Worm (Caenorhabditis elegans): Measurements from ENCODE around the gene famk-1.

famk-1 gene

DNA sequence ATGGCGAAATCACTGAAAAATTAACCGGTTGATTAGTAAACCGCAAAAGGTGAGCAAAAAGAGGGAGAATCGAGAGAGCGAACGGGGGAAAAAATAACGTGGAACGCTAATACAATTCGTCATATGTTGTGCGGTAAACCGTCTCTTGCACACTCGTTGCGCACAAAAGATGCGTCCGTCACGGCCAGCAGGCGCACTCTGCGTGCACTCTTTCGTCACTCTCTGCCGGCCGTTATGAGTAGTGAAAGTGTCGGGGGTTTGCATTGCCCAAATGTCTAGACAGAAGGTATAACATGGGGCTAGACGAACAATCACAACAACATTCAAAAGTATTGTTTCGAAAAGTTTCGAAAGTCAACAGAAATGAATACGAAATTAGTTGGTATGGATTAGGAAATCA is 31.6 kb downstream of the famk-1 start, which contains the start of gene pkhm-2 (continued):
- TF ChIP-seq mab-9 (GFP tag; IDR thresholded peaks at IDR 0.05) (peak; percentile 61), sptf-1 (tag; optimal IDR thresholded peaks at IDR 0.05) (no peak), hpl-2 (GFP tag; optimal IDR thresholded peaks at IDR 0.05) (peak; percentile 73), ztf-11 (tag; optimal IDR thresholded peaks at IDR 0.05) (peak in 1 of 2 experiments; percentile 59), lir-3 (tag; optimal IDR thresholded peaks at IDR 0.05; ENCODE audit: poor library complexity) (no peak), ceh-88 (GFP tag; IDR thresholded peaks at IDR 0.05) (peak; percentile 65), mdl-1 (tag; optimal IDR thresholded peaks at IDR 0.05) (peak in 1 of 2 experiments; percentile 90), isw-1 (GFP tag; IDR thresholded peaks at IDR 0.05) (peak; percentile 76), aha-1 (tag; optimal IDR thresholded peaks at IDR 0.05) (peak; percentile 65), grh-1 (GFP tag; IDR thresholded peaks at IDR 0.05) (peak; percentile 92), nhr-28 (tag; optimal IDR thresholded peaks at IDR 0.05) (no peak), lsy-2 (tag; optimal IDR thresholded peaks at IDR 0.05) (peak; percentile 86 to 89), sup-37 (GFP tag; optimal IDR thresholded peaks at IDR 0.05) (peak; percentile 73), C16A3.4 (tag; optimal IDR thresholded peaks at IDR 0.05) (peak; percentile 88), fkh-10 (GFP tag; optimal IDR thresholded peaks at IDR 0.05) (peak; percentile 46), Y116A8C.19 (tag; optimal IDR thresholded peaks at IDR 0.05; ENCODE audit: borderline replicate concordance) (no peak), snu-23 (GFP tag; optimal IDR thresholded peaks at IDR 0.05) (peak; percentile 95), lin-13 (GFP tag; optimal IDR thresholded peaks at IDR 0.05) (peak; percentile 85), ceh-8 (GFP tag; optimal IDR thresholded peaks at IDR 0.05) (peak; percentile 68), alr-1 (tag; optimal IDR thresholded peaks at IDR 0.05; ENCODE audit: borderline replicate concordance) (no peak), unc-86 (tag; optimal IDR thresholded peaks at IDR 0.05) (peak; percentile 84), ama-1 (optimal IDR thresholded peaks at IDR 0.05) (no peak), nhr-19 (GFP tag; conservative IDR thresholded peaks at IDR 0.05) (peak; percentile 93), nhr-12 (tag; optimal IDR thresholded peaks at IDR 0.05) (no peak), nhr-47 (tag; optimal IDR thresholded peaks at IDR 0.05) (peak; percentile 94), fos-1 (tag; optimal IDR thresholded peaks at IDR 0.05) (peak; percentile 73), unc-30 (tag; optimal IDR thresholded peaks at IDR 0.05) (no peak), nhr-11 (tag; optimal IDR thresholded peaks at IDR 0.05) (peak; percentile 67), egl-13 (tag; optimal IDR thresholded peaks at IDR 0.05) (peak; percentile 87), dpl-1 (GFP tag; optimal IDR thresholded peaks at IDR 0.05) (peak; percentile 77 to 82 (median 79)), lin-39 (tag; optimal IDR thresholded peaks at IDR 0.05) (peak; percentile 80), zip-4 (GFP tag; optimal IDR thresholded peaks at IDR 0.05) (peak; percentile 85), hlh-4 (tag; optimal IDR thresholded peaks at IDR 0.05) (no peak), pax-3 (tag; optimal IDR thresholded peaks at IDR 0.05) (peak; percentile 59), pqm-1 (tag; optimal IDR thresholded peaks at IDR 0.05) (peak; percentile 44), nhr-90 (tag; optimal IDR thresholded peaks at IDR 0.05; ENCODE audit: poor library complexity) (peak; percentile 95), ets-5 (GFP tag; IDR thresholded peaks at IDR 0.05) (no peak), mef-2 (tag; optimal IDR thresholded peaks at IDR 0.05) (no peak), F16B12.6 (tag; optimal IDR thresholded peaks at IDR 0.05) (peak; percentile 40), rnt-1 (tag; optimal IDR thresholded peaks at IDR 0.05) (peak; percentile 95), ceh-82 (tag; optimal IDR thresholded peaks at IDR 0.05) (peak; percentile 84 to 88 (median 85)), C34B4.2 (tag; optimal IDR thresholded peaks at IDR 0.05) (no peak)

DNA sequence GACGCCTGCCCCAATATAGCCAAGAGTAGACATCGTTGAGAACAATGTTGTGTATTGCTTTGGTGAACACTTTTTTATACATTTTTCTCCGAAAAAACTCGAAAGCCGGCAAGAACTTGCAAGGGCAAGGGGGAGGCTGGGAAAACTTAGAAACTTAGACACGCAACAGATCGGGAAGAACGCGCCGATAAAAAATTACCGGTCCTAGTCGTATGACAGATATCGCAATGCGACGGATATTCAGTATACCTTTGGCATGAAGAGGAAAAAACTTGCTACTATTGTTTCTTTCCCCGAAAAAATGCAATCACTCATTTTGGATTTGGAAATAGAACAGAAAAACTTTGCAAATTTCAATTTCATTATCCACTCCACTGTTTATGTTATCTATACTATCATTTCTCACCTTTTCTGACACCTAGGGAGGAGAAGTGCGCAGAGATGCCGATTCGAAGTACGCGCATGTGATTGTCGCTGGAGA is 36.6 kb downstream of the famk-1 start, which contains the start of gene col-41:
Gene col-41 (minus strand): TSS at position 51 of the 481 bp plus-strand sequence.
- TF ChIP-seq pqm-1 (tag; optimal IDR thresholded peaks at IDR 0.05) (no peak), blmp-1 (tag; optimal IDR thresholded peaks at IDR 0.05) (peak; percentile 77)

Data from whole organism, L1 larva.